Worm (Caenorhabditis elegans) whole organism, mixed stage, embryonic: Measurements from ENCODE around the gene R04F11.2.

Experiments used
- M03D4.4 ChIP-seq: sonication (generic microtip); optimal IDR thresholded peaks from 2 replicates; lab custom pipeline; 2017; ENCODE audit warnings: mild to moderate bottlenecking, missing genetic modification characterization, missing compliant biosample characterization
- bed-3 ChIP-seq: fragments of 200-800 bp; sonication (Bioruptor generic); optimal IDR thresholded peaks from 3 replicates; lab custom pipeline; 2018; ENCODE audit warnings: mild to moderate bottlenecking, missing genetic modification characterization, moderate library complexity, missing compliant biosample characterization
- blmp-1 ChIP-seq: fragments of 150-350 bp; optimal IDR thresholded peaks from 2 replicates; lab custom pipeline; 2014; ENCODE audit warnings: missing biosample characterization, missing genetic modification characterization
- ceh-39 ChIP-seq: fragments of 150-350 bp; optimal IDR thresholded peaks from 2 replicates; lab custom pipeline; 2014; ENCODE audit warnings: missing biosample characterization, missing genetic modification characterization
- ceh-43 ChIP-seq: fragments of 200-800 bp; sonication (Bioruptor generic); optimal IDR thresholded peaks from 2 replicates; lab custom pipeline; 2018; ENCODE audit warnings: mild to moderate bottlenecking, missing genetic modification characterization, moderate library complexity, missing compliant biosample characterization
- ceh-83 ChIP-seq: fragments of 200-800 bp; sonication (Bioruptor generic); optimal IDR thresholded peaks from 2 replicates; lab custom pipeline; 2018; ENCODE audit warnings: mild to moderate bottlenecking, missing genetic modification characterization, missing compliant biosample characterization
- ces-1 ChIP-seq: fragments of 150-350 bp; optimal IDR thresholded peaks from 2 replicates; lab custom pipeline; 2014; ENCODE audit warnings: missing biosample characterization, missing genetic modification reagents, missing genetic modification characterization
- drap-1 ChIP-seq: fragments of 200-800 bp; sonication (Bioruptor generic); optimal IDR thresholded peaks from 3 replicates; lab custom pipeline; 2018; ENCODE audit warnings: mild to moderate bottlenecking, missing genetic modification characterization, missing compliant biosample characterization
- elt-1 ChIP-seq: sonication (generic microtip); optimal IDR thresholded peaks from 2 replicates; lab custom pipeline; 2017; ENCODE audit warnings: missing genetic modification characterization, mild to moderate bottlenecking, missing compliant biosample characterization, antibody characterized with exemption, moderate library complexity, borderline replicate concordance; ENCODE audit not compliant: insufficient read depth
- elt-3 ChIP-seq: fragments of 150-350 bp; optimal IDR thresholded peaks from 2 replicates; lab custom pipeline; 2014; ENCODE audit warnings: missing biosample characterization, missing genetic modification characterization
- flh-1 ChIP-seq: fragments of 200-800 bp; sonication (Bioruptor generic); optimal IDR thresholded peaks from 2 replicates; lab custom pipeline; 2018; ENCODE audit warnings: mild to moderate bottlenecking, missing genetic modification characterization, moderate library complexity, missing compliant biosample characterization
- ham-2 ChIP-seq: fragments of 200-800 bp; sonication (Bioruptor generic); optimal IDR thresholded peaks from 2 replicates; lab custom pipeline; 2018; ENCODE audit warnings: mild to moderate bottlenecking, missing genetic modification characterization, missing compliant biosample characterization
- hlh-1 ChIP-seq: fragments of 150-350 bp; optimal IDR thresholded peaks from 2 replicates; lab custom pipeline; 2014; ENCODE audit warnings: missing biosample characterization, missing genetic modification reagents, missing genetic modification characterization
- lin-32 ChIP-seq: fragments of 200-800 bp; sonication (Bioruptor generic); optimal IDR thresholded peaks from 2 replicates; lab custom pipeline; 2018; ENCODE audit warnings: mild to moderate bottlenecking, missing genetic modification characterization, missing compliant biosample characterization
- lsy-2 ChIP-seq: fragments of 150-350 bp; optimal IDR thresholded peaks from 2 replicates; lab custom pipeline; 2014; ENCODE audit warnings: missing biosample characterization, missing genetic modification characterization
- mep-1 ChIP-seq: fragments of 150-350 bp; optimal IDR thresholded peaks from 2 replicates; lab custom pipeline; 2017; ENCODE audit warnings: missing biosample characterization, missing genetic modification reagents, missing genetic modification characterization, inconsistent platforms
- mls-2 ChIP-seq: sonication (generic microtip); optimal IDR thresholded peaks from 2 replicates; lab custom pipeline; 2016; ENCODE audit warnings: mild to moderate bottlenecking, missing genetic modification characterization, moderate library complexity, missing compliant biosample characterization
- nhr-12 ChIP-seq: fragments of 150-350 bp; optimal IDR thresholded peaks from 2 replicates; lab custom pipeline; 2014; ENCODE audit warnings: missing biosample characterization, missing genetic modification characterization
- nhr-2 ChIP-seq: fragments of 150-350 bp; optimal IDR thresholded peaks from 2 replicates; lab custom pipeline; 2014; ENCODE audit warnings: missing biosample characterization, missing genetic modification characterization
- nhr-237 ChIP-seq: fragments of 150-350 bp; optimal IDR thresholded peaks from 2 replicates; lab custom pipeline; 2014; ENCODE audit warnings: missing biosample characterization, missing genetic modification characterization
- nhr-28 ChIP-seq: fragments of 150-350 bp; optimal IDR thresholded peaks from 2 replicates; lab custom pipeline; 2014; ENCODE audit warnings: missing biosample characterization, missing genetic modification characterization
- pha-4 ChIP-seq: fragments of 150-350 bp; optimal IDR thresholded peaks from 2 replicates; lab custom pipeline; 2018; ENCODE audit warnings: missing biosample characterization, missing genetic modification reagents, missing genetic modification characterization
- sem-2 ChIP-seq: fragments of 200-800 bp; sonication (Bioruptor generic); optimal IDR thresholded peaks from 2 replicates; lab custom pipeline; 2018; ENCODE audit warnings: mild to moderate bottlenecking, missing genetic modification characterization, missing compliant biosample characterization
- sptf-1 ChIP-seq: sonication (generic microtip); optimal IDR thresholded peaks from 2 replicates; lab custom pipeline; 2017; ENCODE audit warnings: mild to moderate bottlenecking, missing genetic modification characterization, moderate library complexity, missing compliant biosample characterization
- tbx-8 ChIP-seq: fragments of 200-800 bp; sonication (Bioruptor generic); optimal IDR thresholded peaks from 2 replicates; lab custom pipeline; 2018; ENCODE audit warnings: mild to moderate bottlenecking, missing genetic modification characterization, moderate library complexity, missing compliant biosample characterization
- unc-120 ChIP-seq: sonication (generic microtip); optimal IDR thresholded peaks from 2 replicates; lab custom pipeline; 2017; ENCODE audit warnings: missing genetic modification characterization, missing compliant biosample characterization; ENCODE audit not compliant: poor library complexity, severe bottlenecking
- unc-39 ChIP-seq: fragments of 150-350 bp; optimal IDR thresholded peaks from 2 replicates; lab custom pipeline; 2014; ENCODE audit warnings: missing biosample characterization, missing genetic modification characterization
- unc-62 ChIP-seq: fragments of 150-350 bp; optimal IDR thresholded peaks from 2 replicates; lab custom pipeline; 2014; ENCODE audit warnings: missing biosample characterization, missing genetic modification reagents, missing genetic modification characterization
- zip-8 ChIP-seq: fragments of 150-350 bp; optimal IDR thresholded peaks from 2 replicates; lab custom pipeline; 2014; ENCODE audit warnings: missing biosample characterization, missing genetic modification characterization
- ztf-11 ChIP-seq: fragments of 150-350 bp; optimal IDR thresholded peaks from 2 replicates; lab custom pipeline; 2014; ENCODE audit warnings: missing biosample characterization, missing genetic modification characterization

Gene R04F11.2

ce11 chrV:12294091-12294490, 24.1 kb upstream of the R04F11.2 start:
- TF ChIP-seq ztf-11 (tag; lab: Kevin White, UChicago) = no peak
- TF ChIP-seq M03D4.4 (tag; lab: Kevin White, UChicago) = no peak
- no peak for TF ChIP-seq ceh-83 (GFP tag; lab: Kevin White, UChicago)
- no peak for TF ChIP-seq ceh-43 (GFP tag; lab: Kevin White, UChicago)
- TF ChIP-seq tbx-8 = no peak
- no peak for TF ChIP-seq sptf-1 (tag; lab: Kevin White, UChicago)
- TF ChIP-seq lsy-2 = no peak
- TF ChIP-seq unc-62 = no peak
- TF ChIP-seq nhr-2 (tag; lab: Kevin White, UChicago) = no peak
- TF ChIP-seq ces-1 (GFP tag; lab: Kevin White, UChicago) = no peak
- no peak for TF ChIP-seq nhr-28
- TF ChIP-seq sem-2 (GFP tag; lab: Kevin White, UChicago) = no peak
- no peak for TF ChIP-seq elt-1
- no peak for TF ChIP-seq zip-8 (tag; lab: Kevin White, UChicago)
- TF ChIP-seq flh-1 (GFP tag; lab: Kevin White, UChicago) = no peak
- no peak for TF ChIP-seq unc-39 (tag; lab: Kevin White, UChicago)

- TF ChIP-seq M03D4.4 (tag; lab: Kevin White, UChicago) = no peak
- TF ChIP-seq elt-1 = peak; percentile 49
- TF ChIP-seq pha-4 (tag; lab: Kevin White, UChicago) = peak; percentile 8
- peak; percentile 30 for TF ChIP-seq ham-2 (GFP tag; lab: Kevin White, UChicago)
Observed at ce11 chrV:12295015-12295414, 23.2 kb upstream of the R04F11.2 start.

ce11 chrV:12295520-12295919, 22.7 kb upstream of the R04F11.2 start:
- no peak for TF ChIP-seq sem-2 (GFP tag; lab: Kevin White, UChicago)
- no peak for TF ChIP-seq nhr-2 (tag; lab: Kevin White, UChicago)
- TF ChIP-seq lin-32 (GFP tag; lab: Kevin White, UChicago) = no peak
- no peak for TF ChIP-seq nhr-28
- no peak for TF ChIP-seq lsy-2
- no peak for TF ChIP-seq unc-120 (tag; lab: Kevin White, UChicago)
- no peak for TF ChIP-seq mls-2 (tag; lab: Kevin White, UChicago)
- no peak for TF ChIP-seq nhr-12 (tag; lab: Kevin White, UChicago)
- no peak for TF ChIP-seq flh-1 (GFP tag; lab: Kevin White, UChicago)
- TF ChIP-seq ceh-43 (GFP tag; lab: Kevin White, UChicago) = no peak
- TF ChIP-seq ceh-83 (GFP tag; lab: Kevin White, UChicago) = no peak
- TF ChIP-seq unc-62 = no peak
- TF ChIP-seq elt-3 (tag; lab: Kevin White, UChicago) = no peak
- TF ChIP-seq ztf-11 (tag; lab: Kevin White, UChicago) = no peak
- TF ChIP-seq bed-3 (GFP tag; lab: Kevin White, UChicago) = no peak
- TF ChIP-seq sptf-1 (tag; lab: Kevin White, UChicago) = no peak
- TF ChIP-seq blmp-1 (tag; lab: Kevin White, UChicago) = no peak
- TF ChIP-seq nhr-237 (tag; lab: Kevin White, UChicago) = no peak

- no peak for TF ChIP-seq nhr-2 (tag; lab: Kevin White, UChicago)
- no peak for TF ChIP-seq unc-62
- TF ChIP-seq flh-1 (GFP tag; lab: Kevin White, UChicago) = no peak
- no peak for TF ChIP-seq nhr-12 (tag; lab: Kevin White, UChicago)
- TF ChIP-seq zip-8 (tag; lab: Kevin White, UChicago) = no peak
- TF ChIP-seq ceh-39 (tag; lab: Kevin White, UChicago) = no peak
- TF ChIP-seq bed-3 (GFP tag; lab: Kevin White, UChicago) = no peak
- TF ChIP-seq mls-2 (tag; lab: Kevin White, UChicago) = no peak
- TF ChIP-seq sem-2 (GFP tag; lab: Kevin White, UChicago) = no peak
- no peak for TF ChIP-seq drap-1 (GFP tag; lab: Kevin White, UChicago)
- no peak for TF ChIP-seq lin-32 (GFP tag; lab: Kevin White, UChicago)
- no peak for TF ChIP-seq hlh-1
- TF ChIP-seq lsy-2 = no peak
- TF ChIP-seq ztf-11 (tag; lab: Kevin White, UChicago) = no peak
- no peak for TF ChIP-seq mep-1 (tag; lab: Kevin White, UChicago)
- no peak for TF ChIP-seq M03D4.4 (tag; lab: Kevin White, UChicago)
- TF ChIP-seq unc-39 (tag; lab: Kevin White, UChicago) = no peak
- no peak for TF ChIP-seq sptf-1 (tag; lab: Kevin White, UChicago)
- TF ChIP-seq ces-1 (GFP tag; lab: Kevin White, UChicago) = no peak
- TF ChIP-seq, all 35 proteins: peak for 0
Observed at ce11 chrV:12296122-12296521, 22.1 kb upstream of the R04F11.2 start.

- TF ChIP-seq mep-1 (tag; lab: Kevin White, UChicago) = no peak
- TF ChIP-seq elt-1 = peak; percentile 46
Observed at ce11 chrV:12296794-12297193, 21.4 kb upstream of the R04F11.2 start.
